Fruit fly (Drosophila melanogaster) whole organism, embryonic: ENCODE data around the gene nompB.
A peak's percentile ranks its signal among the peaks of the same experiment; 100 is the strongest.

Experiments used
- Atf-2 ChIP-seq: fragments of 200-800 bp; sonication (Bioruptor generic); optimal IDR thresholded peaks from 2 replicates; lab custom pipeline; 2016; ENCODE audit warnings: missing biosample characterization, missing genetic modification characterization
- Atf3 ChIP-seq: fragments of 200-800 bp; sonication (Bioruptor generic); optimal IDR thresholded peaks from 3 replicates; lab custom pipeline; 2016; ENCODE audit warnings: missing biosample characterization, missing genetic modification characterization
- Atf6 ChIP-seq: fragments of 200-800 bp; sonication (Bioruptor generic); IDR thresholded peaks from 2 replicates; pipeline ENCODE4 v1.3.6; 2022; ENCODE audit warnings: missing biosample characterization, missing genetic modification characterization
- BEAF-32 ChIP-seq: fragments of 200-800 bp; sonication (Bioruptor generic); optimal IDR thresholded peaks from 3 replicates; lab custom pipeline; 2017; ENCODE audit warnings: missing biosample characterization, missing genetic modification characterization, mild to moderate bottlenecking, moderate library complexity, missing genetic modification reagents
- CG10209 ChIP-seq: fragments of 200-800 bp; sonication (Bioruptor generic); optimal IDR thresholded peaks from 3 replicates; lab custom pipeline; 2017; ENCODE audit warnings: missing biosample characterization, mild to moderate bottlenecking, missing genetic modification characterization, missing genetic modification reagents
- CG10366 ChIP-seq: fragments of 200-800 bp; sonication (Bioruptor generic); IDR thresholded peaks from 2 replicates; pipeline ENCODE4 v1.3.6; 2022; ENCODE audit warnings: missing biosample characterization, missing genetic modification characterization
- CG11398 ChIP-seq: fragments of 200-800 bp; sonication (Bioruptor generic); optimal IDR thresholded peaks from 2 replicates; lab custom pipeline; 2016; ENCODE audit warnings: missing biosample characterization, missing genetic modification characterization
- CG11456 ChIP-seq: fragments of 200-800 bp; sonication (Bioruptor generic); IDR thresholded peaks from 3 replicates; pipeline ENCODE4 v1.3.6; 2022; ENCODE audit warnings: missing biosample characterization, missing genetic modification characterization
- CG11695 ChIP-seq: fragments of 200-800 bp; sonication (Bioruptor generic); IDR thresholded peaks from 3 replicates; pipeline ENCODE4 v1.3.6; 2022; ENCODE audit warnings: missing biosample characterization, missing genetic modification characterization
- CG12155 ChIP-seq: fragments of 200-800 bp; sonication (Bioruptor generic); optimal IDR thresholded peaks from 3 replicates; lab custom pipeline; 2016; ENCODE audit warnings: missing biosample characterization, missing genetic modification characterization
- CG13775 ChIP-seq: fragments of 200-800 bp; sonication (Bioruptor generic); optimal IDR thresholded peaks from 3 replicates; lab custom pipeline; 2017; ENCODE audit warnings: missing biosample characterization, mild to moderate bottlenecking, missing genetic modification characterization
- CG15011 ChIP-seq: fragments of 200-800 bp; sonication (Bioruptor generic); optimal IDR thresholded peaks from 3 replicates; lab custom pipeline; 2018; ENCODE audit warnings: missing biosample characterization, mild to moderate bottlenecking, missing genetic modification characterization
- CG18599 ChIP-seq: fragments of 200-800 bp; sonication (Bioruptor generic); optimal IDR thresholded peaks from 3 replicates; lab custom pipeline; 2017; ENCODE audit warnings: missing biosample characterization, missing genetic modification characterization, mild to moderate bottlenecking, moderate library complexity, missing genetic modification reagents
- CG2129 ChIP-seq: fragments of 200-800 bp; sonication (Bioruptor generic); IDR thresholded peaks from 2 replicates; pipeline ENCODE4 v1.3.6; 2022; ENCODE audit warnings: missing biosample characterization, missing genetic modification characterization; ENCODE audit not compliant: partially characterized antibody
- CG2199 ChIP-seq: fragments of 200-800 bp; sonication (Bioruptor generic); IDR thresholded peaks from 3 replicates; pipeline ENCODE4 v1.3.6; 2022; ENCODE audit warnings: missing biosample characterization, missing genetic modification characterization
- CG2875 ChIP-seq: fragments of 200-800 bp; sonication (Bioruptor generic); optimal IDR thresholded peaks from 2 replicates; lab custom pipeline; 2017; ENCODE audit warnings: missing biosample characterization, mild to moderate bottlenecking, missing genetic modification characterization, missing genetic modification reagents
- CG2889 ChIP-seq: fragments of 200-800 bp; sonication (Bioruptor generic); IDR thresholded peaks from 3 replicates; pipeline ENCODE4 v1.3.6; 2022; ENCODE audit warnings: missing biosample characterization, missing genetic modification characterization
- CG3163 ChIP-seq: fragments of 200-800 bp; sonication (Bioruptor generic); optimal IDR thresholded peaks from 3 replicates; lab custom pipeline; 2016; ENCODE audit warnings: missing biosample characterization, missing genetic modification characterization
- CG34376 ChIP-seq: fragments of 200-800 bp; sonication (Bioruptor generic); optimal IDR thresholded peaks from 2 replicates; lab custom pipeline; 2018; ENCODE audit warnings: missing biosample characterization, mild to moderate bottlenecking, missing genetic modification characterization
- CG4360 ChIP-seq: fragments of 200-800 bp; sonication (Bioruptor generic); IDR thresholded peaks from 2 replicates; pipeline ENCODE4 v1.3.6; 2022; ENCODE audit warnings: missing biosample characterization, missing genetic modification characterization
- CG6689 ChIP-seq: fragments of 200-800 bp; sonication (Bioruptor generic); IDR thresholded peaks from 2 replicates; pipeline ENCODE4 v1.3.6; 2022; ENCODE audit warnings: missing biosample characterization, missing genetic modification characterization
- CG6791 ChIP-seq: fragments of 200-800 bp; sonication (Bioruptor generic); IDR thresholded peaks from 3 replicates; pipeline ENCODE4 v1.3.6; 2022; ENCODE audit warnings: missing biosample characterization, missing genetic modification characterization; ENCODE audit not compliant: partially characterized antibody
- CG7928 ChIP-seq: fragments of 200-800 bp; sonication (Bioruptor generic); optimal IDR thresholded peaks from 2 replicates; lab custom pipeline; 2017; ENCODE audit warnings: missing biosample characterization, mild to moderate bottlenecking, missing genetic modification characterization
- CG7963 ChIP-seq: fragments of 200-800 bp; sonication (Bioruptor generic); IDR thresholded peaks from 3 replicates; pipeline ENCODE4 v1.3.6; 2022; ENCODE audit warnings: missing biosample characterization, missing genetic modification characterization; ENCODE audit not compliant: partially characterized antibody
- CG8924 ChIP-seq: fragments of 200-800 bp; optimal IDR thresholded peaks from 3 replicates; lab custom pipeline; 2019; ENCODE audit warnings: missing biosample characterization, mild to moderate bottlenecking, missing genetic modification characterization, moderate library complexity
- Doc3 ChIP-seq: fragments of 200-800 bp; sonication (Bioruptor generic); IDR thresholded peaks from 3 replicates; pipeline ENCODE4 v1.3.6; 2022; ENCODE audit warnings: missing biosample characterization, missing genetic modification characterization; ENCODE audit not compliant: partially characterized antibody
- Dp ChIP-seq: fragments of 200-800 bp; sonication (Bioruptor generic); optimal IDR thresholded peaks from 2 replicates; lab custom pipeline; 2018; ENCODE audit warnings: missing biosample characterization, mild to moderate bottlenecking, missing genetic modification characterization, moderate library complexity
- Elba2 ChIP-seq: fragments of 200-800 bp; sonication (Bioruptor generic); optimal IDR thresholded peaks from 3 replicates; lab custom pipeline; 2016; ENCODE audit warnings: missing biosample characterization, missing genetic modification characterization
- Gug ChIP-seq: fragments of 200-800 bp; sonication (Bioruptor generic); IDR thresholded peaks from 4 replicates; pipeline ENCODE4 v1.3.6; 2022; ENCODE audit warnings: missing biosample characterization, missing genetic modification characterization
- MESR4 ChIP-seq: fragments of 200-800 bp; sonication (Bioruptor generic); optimal IDR thresholded peaks from 2 replicates; lab custom pipeline; 2018; ENCODE audit warnings: missing biosample characterization, mild to moderate bottlenecking, missing genetic modification characterization, moderate library complexity
- NC2α ChIP-seq: fragments of 200-800 bp; sonication (Bioruptor generic); optimal IDR thresholded peaks from 2 replicates; lab custom pipeline; 2016; ENCODE audit warnings: missing biosample characterization, missing genetic modification characterization
- Pdp1 ChIP-seq, 2 experiments: fragments of 200-800 bp; sonication (Bioruptor generic); optimal IDR thresholded peaks; 3 replicates each; lab custom pipeline; 2016; ENCODE audit warnings: missing biosample characterization in 2 of 2, missing genetic modification characterization in 2 of 2, mild to moderate bottlenecking in 1 of 2, moderate library complexity in 1 of 2
- Spps ChIP-seq: fragments of 200-800 bp; sonication (Bioruptor generic); optimal IDR thresholded peaks from 2 replicates; lab custom pipeline; 2018; ENCODE audit warnings: missing biosample characterization, mild to moderate bottlenecking, missing genetic modification characterization
- Ssrp ChIP-seq: fragments of 200-800 bp; sonication (Bioruptor generic); optimal IDR thresholded peaks from 2 replicates; lab custom pipeline; 2018; ENCODE audit warnings: missing biosample characterization, mild to moderate bottlenecking, missing genetic modification characterization, moderate library complexity
- ato ChIP-seq: fragments of 200-800 bp; sonication (Bioruptor generic); IDR thresholded peaks from 2 replicates; pipeline ENCODE4 v1.3.6; 2022; ENCODE audit warnings: missing biosample characterization, missing genetic modification characterization; ENCODE audit not compliant: partially characterized antibody
- cato ChIP-seq: fragments of 200-800 bp; sonication (Bioruptor generic); optimal IDR thresholded peaks from 2 replicates; lab custom pipeline; 2016; ENCODE audit warnings: missing biosample characterization, missing genetic modification characterization, borderline replicate concordance
- dan ChIP-seq: fragments of 200-800 bp; sonication (Bioruptor generic); IDR thresholded peaks from 2 replicates; pipeline ENCODE4 v1.3.6; 2022; ENCODE audit warnings: missing biosample characterization, missing genetic modification characterization
- dmrt99B ChIP-seq: fragments of 200-800 bp; sonication (Bioruptor generic); optimal IDR thresholded peaks from 2 replicates; lab custom pipeline; 2018; ENCODE audit warnings: missing biosample characterization, mild to moderate bottlenecking, missing genetic modification characterization, moderate library complexity
- ems ChIP-seq: fragments of 200-800 bp; sonication (Bioruptor generic); optimal IDR thresholded peaks from 3 replicates; lab custom pipeline; 2016; ENCODE audit warnings: missing biosample characterization, missing genetic modification characterization
- gem ChIP-seq: fragments of 200-800 bp; sonication (Bioruptor generic); optimal IDR thresholded peaks from 2 replicates; lab custom pipeline; 2019; ENCODE audit warnings: missing biosample characterization, mild to moderate bottlenecking, missing genetic modification characterization, moderate library complexity
- ham ChIP-seq: fragments of 200-800 bp; sonication (Bioruptor generic); IDR thresholded peaks from 2 replicates; pipeline ENCODE4 v1.3.6; 2022; ENCODE audit warnings: missing biosample characterization, missing genetic modification characterization
- her ChIP-seq: fragments of 200-800 bp; sonication (Bioruptor generic); optimal IDR thresholded peaks from 2 replicates; lab custom pipeline; 2016; ENCODE audit warnings: missing biosample characterization, missing genetic modification characterization
- lilli ChIP-seq: fragments of 200-800 bp; sonication (Bioruptor generic); optimal IDR thresholded peaks from 3 replicates; lab custom pipeline; 2016; ENCODE audit warnings: missing biosample characterization, missing genetic modification characterization
- nerfin-2 ChIP-seq: fragments of 200-800 bp; sonication (Bioruptor generic); IDR thresholded peaks from 2 replicates; pipeline ENCODE4 v1.3.6; 2022; ENCODE audit warnings: missing biosample characterization, missing genetic modification characterization; ENCODE audit not compliant: partially characterized antibody
- repo ChIP-seq: fragments of 200-800 bp; sonication (Bioruptor generic); optimal IDR thresholded peaks from 2 replicates; lab custom pipeline; 2016; ENCODE audit warnings: missing biosample characterization, missing genetic modification characterization
- scrt ChIP-seq: fragments of 200-800 bp; sonication (Bioruptor generic); optimal IDR thresholded peaks from 2 replicates; lab custom pipeline; 2018; ENCODE audit warnings: missing biosample characterization, mild to moderate bottlenecking, missing genetic modification characterization, moderate library complexity
- slou ChIP-seq: fragments of 200-800 bp; sonication (Bioruptor generic); optimal IDR thresholded peaks from 3 replicates; lab custom pipeline; 2016; ENCODE audit warnings: missing biosample characterization, missing genetic modification characterization
- ssp ChIP-seq: fragments of 200-800 bp; sonication (Bioruptor generic); IDR thresholded peaks from 2 replicates; pipeline ENCODE4 v1.3.6; 2022; ENCODE audit warnings: missing biosample characterization, missing genetic modification characterization
- yki ChIP-seq: fragments of >200 bp; optimal IDR thresholded peaks from 3 replicates; lab custom pipeline; 2018

nompB gene

DNA sequence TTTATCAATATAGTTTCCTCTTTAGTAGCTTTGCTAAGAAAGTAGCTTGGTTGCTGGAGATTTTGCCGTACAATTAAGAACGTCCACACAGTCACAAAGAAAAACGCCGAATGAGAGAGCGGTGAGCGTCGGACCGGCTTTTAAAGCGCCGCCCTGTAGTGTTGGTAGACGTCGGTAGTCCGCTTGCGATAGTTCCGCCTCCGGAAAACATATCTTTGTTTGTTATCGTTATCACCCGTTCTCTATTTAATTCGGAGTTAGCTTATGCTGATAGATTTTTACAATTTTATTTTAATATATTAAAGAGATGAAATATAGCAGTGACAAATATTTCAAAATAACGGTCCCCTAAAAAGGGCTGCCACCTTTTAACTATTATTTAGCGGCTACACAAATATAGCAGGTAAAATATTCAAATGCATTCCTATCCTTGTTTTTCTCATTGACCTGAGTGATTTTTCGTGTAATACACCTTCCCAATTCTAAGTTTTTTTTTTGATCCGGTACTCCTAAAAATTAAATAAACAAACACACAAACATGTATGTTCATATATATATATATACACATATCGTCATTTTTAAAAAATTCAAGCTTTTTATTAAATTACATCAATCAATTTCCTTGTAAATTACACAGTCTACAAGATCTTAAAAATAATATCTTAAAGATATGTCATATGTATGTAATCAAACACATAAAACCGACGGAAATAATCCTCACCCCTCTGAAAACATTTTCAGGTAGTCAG, 40.8 kb upstream of the nompB start, which contains the start of gene Df31 (continued):
- TF ChIP-seq CG13775 (GFP tag; lab: Kevin White, UChicago) (peak; percentile 47), nerfin-2 (peak; percentile 72), CG11398 (no peak), CG12155 (GFP tag; lab: Kevin White, UChicago) (peak; percentile 53), her (GFP tag; lab: Kevin White, UChicago) (peak; percentile 61), Pdp1 (GFP tag; optimal IDR thresholded peaks at IDR 0.05; lab: Kevin White, UChicago) (peak; percentile 27 to 54), cato (GFP tag; lab: Kevin White, UChicago) (peak; percentile 39), CG11456 (GFP tag; lab: Robert Waterston, UW) (no peak), CG2875 (GFP tag; lab: Kevin White, UChicago) (peak; percentile 40), CG15011 (GFP tag; lab: Kevin White, UChicago) (peak; percentile 2), lilli (GFP tag; lab: Kevin White, UChicago) (peak; percentile 76), dan (GFP tag; lab: Robert Waterston, UW) (no peak), dmrt99B (peak; percentile 36), Spps (tag; lab: Kevin White, UChicago) (no peak), yki (no peak), Gug (GFP tag; lab: Robert Waterston, UW) (peak; percentile 69; the same call in 1 of the 4 replicates), CG8924 (tag; lab: Kevin White, UChicago) (peak; percentile 53), Elba2 (GFP tag; lab: Kevin White, UChicago) (no peak), CG11695 (GFP tag; lab: Robert Waterston, UW) (no peak), CG34376 (peak; percentile 52), CG6689 (GFP tag; lab: Robert Waterston, UW) (peak; percentile 20; the same call in 1 of the 2 replicates), CG10209 (GFP tag; lab: Kevin White, UChicago) (peak; percentile 17), Doc3 (GFP tag; lab: Robert Waterston, UW) (peak; percentile 81), CG4360 (GFP tag; lab: Robert Waterston, UW) (no peak; the same call in 1 of the 2 replicates), CG3163 (GFP tag; lab: Kevin White, UChicago) (peak; percentile 28), ssp (peak; percentile 64), slou (peak; percentile 42), repo (peak; percentile 32), CG18599 (GFP tag; lab: Kevin White, UChicago) (peak; percentile 69), CG7928 (peak; percentile 28), CG2129 (GFP tag; lab: Robert Waterston, UW) (peak; percentile 79), CG2889 (GFP tag; lab: Robert Waterston, UW) (no peak), scrt (GFP tag; lab: Kevin White, UChicago) (peak; percentile 31), ems (peak; percentile 62), CG10366 (GFP tag; lab: Robert Waterston, UW) (peak; percentile 51), CG7963 (GFP tag; lab: Robert Waterston, UW) (peak; percentile 82; the same call in 2 of the 3 replicates), CG2199 (peak; percentile 95), Atf3 (GFP tag; lab: Kevin White, UChicago) (peak; percentile 27), Ssrp (tag; lab: Kevin White, UChicago) (no peak), Atf6 (GFP tag; lab: Robert Waterston, UW) (peak; percentile 58), gem (peak; percentile 40), ato (GFP tag; lab: Robert Waterston, UW) (peak; percentile 87), ham (no peak), BEAF-32 (GFP tag; lab: Kevin White, UChicago) (peak; percentile 88), MESR4 (peak; percentile 44), Atf-2 (GFP tag; lab: Kevin White, UChicago) (peak; percentile 16), CG6791 (GFP tag; lab: Robert Waterston, UW) (peak; percentile 95), Dp (GFP tag; lab: Kevin White, UChicago) (peak; percentile 9), NC2α (GFP tag; lab: Kevin White, UChicago) (peak; percentile 82)
